Fruit fly (Drosophila melanogaster) whole organism, embryonic: ENCODE results near the gene CG13365.

Experiments used
- Bteb2 ChIP-seq: fragments of 200-800 bp; sonication (Bioruptor generic); optimal IDR thresholded peaks from 2 replicates; lab custom pipeline; 2016; ENCODE audit warnings: missing biosample characterization, missing genetic modification characterization
- CG12155 ChIP-seq: fragments of 200-800 bp; sonication (Bioruptor generic); optimal IDR thresholded peaks from 3 replicates; lab custom pipeline; 2016; ENCODE audit warnings: missing biosample characterization, missing genetic modification characterization
- CG12299 ChIP-seq: fragments of 200-800 bp; sonication (Bioruptor generic); optimal IDR thresholded peaks from 2 replicates; lab custom pipeline; 2018; ENCODE audit warnings: missing biosample characterization, mild to moderate bottlenecking, missing genetic modification characterization
- CG12744 ChIP-seq: fragments of 200-800 bp; sonication (Bioruptor generic); optimal IDR thresholded peaks from 2 replicates; lab custom pipeline; 2016; ENCODE audit warnings: missing biosample characterization, missing genetic modification characterization
- CG1603 ChIP-seq: fragments of 200-800 bp; sonication (Bioruptor generic); optimal IDR thresholded peaks from 2 replicates; lab custom pipeline; 2019; ENCODE audit warnings: missing biosample characterization, mild to moderate bottlenecking, missing genetic modification characterization, moderate library complexity
- CG17361 ChIP-seq: fragments of 200-800 bp; sonication (Bioruptor generic); IDR thresholded peaks from 3 replicates; pipeline ENCODE4 v1.3.6; 2022; ENCODE audit warnings: missing biosample characterization, missing genetic modification characterization
- CG18262 ChIP-seq: fragments of 200-800 bp; optimal IDR thresholded peaks from 3 replicates; lab custom pipeline; 2019; ENCODE audit warnings: missing biosample characterization, mild to moderate bottlenecking, missing genetic modification characterization, moderate library complexity
- CG1832 ChIP-seq: fragments of 200-800 bp; sonication (Bioruptor generic); optimal IDR thresholded peaks from 2 replicates; lab custom pipeline; 2017; ENCODE audit warnings: missing biosample characterization, mild to moderate bottlenecking, missing genetic modification characterization, inconsistent platforms
- CG18599 ChIP-seq: fragments of 200-800 bp; sonication (Bioruptor generic); optimal IDR thresholded peaks from 3 replicates; lab custom pipeline; 2017; ENCODE audit warnings: missing biosample characterization, missing genetic modification characterization, mild to moderate bottlenecking, moderate library complexity, missing genetic modification reagents
- CG2678 ChIP-seq: fragments of 200-800 bp; sonication (Bioruptor generic); optimal IDR thresholded peaks from 3 replicates; lab custom pipeline; 2019; ENCODE audit warnings: missing biosample characterization, mild to moderate bottlenecking, missing genetic modification characterization, moderate library complexity
- CG2712 ChIP-seq: fragments of 200-800 bp; optimal IDR thresholded peaks from 3 replicates; lab custom pipeline; 2019; ENCODE audit warnings: missing biosample characterization, mild to moderate bottlenecking, missing genetic modification characterization, moderate library complexity
- CG31224 ChIP-seq: fragments of 200-800 bp; sonication (Bioruptor generic); IDR thresholded peaks from 2 replicates; pipeline ENCODE4 v1.3.6; 2022; ENCODE audit warnings: missing biosample characterization, missing genetic modification characterization
- CG43689 ChIP-seq: fragments of 200-800 bp; sonication (Bioruptor generic); IDR thresholded peaks from 2 replicates; pipeline ENCODE4 v1.3.6; 2022; ENCODE audit warnings: missing biosample characterization, missing genetic modification characterization
- CG5245 ChIP-seq: fragments of 200-800 bp; sonication (Bioruptor generic); optimal IDR thresholded peaks from 3 replicates; lab custom pipeline; 2016; ENCODE audit warnings: missing biosample characterization, missing genetic modification characterization
- CG6272 ChIP-seq: fragments of 200-800 bp; sonication (Bioruptor generic); IDR thresholded peaks from 2 replicates; pipeline ENCODE4 v1.3.6; 2022; ENCODE audit warnings: missing biosample characterization, missing genetic modification characterization
- CG8290 ChIP-seq, 3 experiments: fragments of 200-800 bp; sonication (Bioruptor generic); optimal IDR thresholded peaks; 2 replicates each; lab custom pipeline; 2016 to 2019; ENCODE audit warnings: missing biosample characterization in 3 of 3, missing genetic modification characterization in 3 of 3, mild to moderate bottlenecking in 2 of 3, moderate library complexity in 1 of 3
- CG8478 ChIP-seq: fragments of >200 bp; optimal IDR thresholded peaks from 2 replicates; lab custom pipeline; 2018
- CG9215 ChIP-seq: fragments of 200-800 bp; sonication (Bioruptor generic); IDR thresholded peaks from 2 replicates; pipeline ENCODE4 v1.3.6; 2022; ENCODE audit warnings: missing biosample characterization, missing genetic modification characterization
- D19A ChIP-seq: fragments of 200-800 bp; optimal IDR thresholded peaks from 3 replicates; lab custom pipeline; 2019; ENCODE audit warnings: missing biosample characterization, mild to moderate bottlenecking, missing genetic modification characterization, moderate library complexity
- Doc2 ChIP-seq: fragments of 200-800 bp; sonication (Bioruptor generic); IDR thresholded peaks from 2 replicates; pipeline ENCODE4 v1.3.6; 2022; ENCODE audit warnings: missing biosample characterization, missing genetic modification characterization
- Doc3 ChIP-seq: fragments of 200-800 bp; sonication (Bioruptor generic); IDR thresholded peaks from 3 replicates; pipeline ENCODE4 v1.3.6; 2022; ENCODE audit warnings: missing biosample characterization, missing genetic modification characterization; ENCODE audit not compliant: partially characterized antibody
- Dp ChIP-seq: fragments of 200-800 bp; sonication (Bioruptor generic); optimal IDR thresholded peaks from 2 replicates; lab custom pipeline; 2018; ENCODE audit warnings: missing biosample characterization, mild to moderate bottlenecking, missing genetic modification characterization, moderate library complexity
- Fer1 ChIP-seq: fragments of 200-800 bp; sonication (Bioruptor generic); optimal IDR thresholded peaks from 2 replicates; lab custom pipeline; 2017; ENCODE audit warnings: missing biosample characterization, mild to moderate bottlenecking, missing genetic modification characterization
- H2.0 ChIP-seq: fragments of 200-800 bp; sonication (Bioruptor generic); IDR thresholded peaks from 2 replicates; pipeline ENCODE4 v1.3.6; 2022; ENCODE audit warnings: missing biosample characterization, missing genetic modification characterization
- HLH3B ChIP-seq: fragments of 200-800 bp; sonication (Bioruptor generic); IDR thresholded peaks from 2 replicates; pipeline ENCODE4 v1.3.6; 2022; ENCODE audit warnings: missing biosample characterization, missing genetic modification characterization
- Max ChIP-seq: fragments of 200-800 bp; sonication (Bioruptor generic); optimal IDR thresholded peaks from 2 replicates; lab custom pipeline; 2016; ENCODE audit warnings: missing biosample characterization, mild to moderate bottlenecking, missing genetic modification characterization
- Med ChIP-seq: fragments of 200-800 bp; sonication (Bioruptor generic); peaks from one replicate; lab custom pipeline; 2016; ENCODE audit warnings: missing biosample characterization, missing genetic modification characterization, mild to moderate bottlenecking, inconsistent platforms, moderate library complexity
- Myb ChIP-seq: fragments of 200-800 bp; sonication (Bioruptor generic); optimal IDR thresholded peaks from 2 replicates; lab custom pipeline; 2016; ENCODE audit warnings: missing biosample characterization, missing genetic modification characterization
- Nf-YB ChIP-seq: fragments of 200-800 bp; sonication (Bioruptor generic); optimal IDR thresholded peaks from 3 replicates; lab custom pipeline; 2019; ENCODE audit warnings: missing biosample characterization, mild to moderate bottlenecking, missing genetic modification characterization, moderate library complexity
- Nf-YC ChIP-seq: fragments of 200-800 bp; optimal IDR thresholded peaks from 3 replicates; lab custom pipeline; 2019; ENCODE audit warnings: missing biosample characterization, mild to moderate bottlenecking, missing genetic modification characterization, moderate library complexity
- Vsx1 ChIP-seq: fragments of 200-800 bp; sonication (Bioruptor generic); optimal IDR thresholded peaks from 2 replicates; lab custom pipeline; 2017; ENCODE audit warnings: missing biosample characterization, mild to moderate bottlenecking, missing genetic modification characterization, missing genetic modification reagents
- cg ChIP-seq: fragments of 200-800 bp; sonication (Bioruptor generic); optimal IDR thresholded peaks from 3 replicates; lab custom pipeline; 2019; ENCODE audit warnings: missing biosample characterization, mild to moderate bottlenecking, missing genetic modification characterization, moderate library complexity
- crp ChIP-seq, 2 experiments: fragments of 200-800 bp; sonication (Bioruptor generic); optimal IDR thresholded peaks; 2 replicates in 1 of 2; 3 replicates in 1 of 2; lab custom pipeline; 2017; ENCODE audit warnings: missing biosample characterization in 2 of 2, missing genetic modification characterization in 2 of 2, mild to moderate bottlenecking in 1 of 2, moderate library complexity in 1 of 2
- disco-r ChIP-seq: fragments of 200-800 bp; sonication (Bioruptor generic); optimal IDR thresholded peaks from 2 replicates; lab custom pipeline; 2016; ENCODE audit warnings: missing biosample characterization, missing genetic modification characterization
- fd64A ChIP-seq: fragments of 200-800 bp; sonication (Bioruptor generic); optimal IDR thresholded peaks from 3 replicates; lab custom pipeline; 2018; ENCODE audit warnings: missing biosample characterization, mild to moderate bottlenecking, missing genetic modification characterization
- ftz-f1 ChIP-seq: fragments of 200-800 bp; sonication (Bioruptor generic); optimal IDR thresholded peaks from 2 replicates; lab custom pipeline; 2016; ENCODE audit warnings: missing biosample characterization, missing genetic modification characterization
- hth ChIP-seq: fragments of >200 bp; optimal IDR thresholded peaks from 2 replicates; lab custom pipeline; 2017; ENCODE audit warnings: inconsistent platforms
- lola ChIP-seq, 3 experiments: fragments of >200 bp in 2 of 3; fragments of 200-800 bp in 1 of 3; sonication (Bioruptor generic) in 1 of 3; optimal IDR thresholded peaks; 2 replicates each; lab custom pipeline; 2017 to 2019; ENCODE audit warnings: missing biosample characterization in 3 of 3, missing genetic modification characterization in 3 of 3, mild to moderate bottlenecking in 1 of 3, moderate library complexity in 1 of 3
- maf-S ChIP-seq: fragments of 200-800 bp; sonication (Bioruptor generic); optimal IDR thresholded peaks from 2 replicates; lab custom pipeline; 2016; ENCODE audit warnings: missing biosample characterization, missing genetic modification characterization
- nerfin-1 ChIP-seq: fragments of 200-800 bp; sonication (Bioruptor generic); optimal IDR thresholded peaks from 3 replicates; lab custom pipeline; 2019; ENCODE audit warnings: missing biosample characterization, mild to moderate bottlenecking, missing genetic modification characterization, moderate library complexity
- nmo ChIP-seq: fragments of 200-800 bp; sonication (Bioruptor generic); optimal IDR thresholded peaks from 2 replicates; lab custom pipeline; 2018; ENCODE audit warnings: missing biosample characterization, mild to moderate bottlenecking, missing genetic modification characterization, moderate library complexity
- onecut ChIP-seq: fragments of 200-800 bp; sonication (Bioruptor generic); IDR thresholded peaks from 2 replicates; pipeline ENCODE4 v1.3.6; 2022; ENCODE audit warnings: missing biosample characterization, missing genetic modification characterization
- pzg ChIP-seq: fragments of 200-800 bp; sonication (Bioruptor generic); optimal IDR thresholded peaks from 3 replicates; lab custom pipeline; 2018; ENCODE audit warnings: missing biosample characterization, mild to moderate bottlenecking, missing genetic modification characterization, moderate library complexity
- scrt ChIP-seq: fragments of 200-800 bp; sonication (Bioruptor generic); optimal IDR thresholded peaks from 2 replicates; lab custom pipeline; 2018; ENCODE audit warnings: missing biosample characterization, mild to moderate bottlenecking, missing genetic modification characterization, moderate library complexity
- sens ChIP-seq: fragments of 200-800 bp; sonication (Bioruptor generic); peaks from one replicate; lab custom pipeline; 2016; ENCODE audit warnings: missing biosample characterization, missing genetic modification characterization
- stwl ChIP-seq: fragments of 200-800 bp; sonication (Bioruptor generic); optimal IDR thresholded peaks from 3 replicates; lab custom pipeline; 2018; ENCODE audit warnings: missing biosample characterization, mild to moderate bottlenecking, missing genetic modification characterization, moderate library complexity
- tap ChIP-seq: fragments of 200-800 bp; optimal IDR thresholded peaks from 3 replicates; lab custom pipeline; 2019; ENCODE audit warnings: missing biosample characterization, mild to moderate bottlenecking, missing genetic modification characterization, moderate library complexity
- tup ChIP-seq: fragments of 200-800 bp; sonication (Bioruptor generic); optimal IDR thresholded peaks from 2 replicates; lab custom pipeline; 2016; ENCODE audit warnings: missing biosample characterization, mild to moderate bottlenecking, missing genetic modification characterization, moderate library complexity
- zfh2 ChIP-seq: fragments of 200-800 bp; sonication (Bioruptor generic); optimal IDR thresholded peaks from 2 replicates; lab custom pipeline; 2016; ENCODE audit warnings: missing biosample characterization, missing genetic modification characterization

CG13365 gene

dm6 chrX:654949-655348, 33.9 kb upstream of the CG13365 start (continued):
- peak; percentile 88 for TF ChIP-seq D19A (tag; lab: Kevin White, UChicago)
- TF ChIP-seq CG2678 (tag; lab: Kevin White, UChicago) = peak; percentile 96
- TF ChIP-seq scrt (GFP tag; lab: Kevin White, UChicago) = peak; percentile 92
- TF ChIP-seq cg (GFP tag; lab: Kevin White, UChicago) = no peak
- peak; percentile 86 for TF ChIP-seq Max (GFP tag; lab: Kevin White, UChicago)

dm6 chrX:654221-654620, 33.2 kb upstream of the CG13365 start:
- TF ChIP-seq CG18262 (no peak), CG2712 (tag; lab: Kevin White, UChicago) (no peak), pzg (peak; percentile 31), Doc3 (GFP tag; lab: Robert Waterston, UW) (no peak), Dp (peak; percentile 25), Vsx1 (no peak), nerfin-1 (peak; percentile 62), Nf-YB (GFP tag; lab: Kevin White, UChicago) (peak; percentile 12), CG6272 (no peak), hth (lab: Kevin White, UChicago) (no peak), nmo (GFP tag; lab: Kevin White, UChicago) (peak; percentile 2), Nf-YC (tag; lab: Kevin White, UChicago) (peak; percentile 69), CG1603 (tag; lab: Kevin White, UChicago) (peak; percentile 14), cg (GFP tag; lab: Kevin White, UChicago) (peak; percentile 14), onecut (peak; percentile 58), stwl (tag; lab: Kevin White, UChicago) (peak; percentile 5), Fer1 (GFP tag; lab: Kevin White, UChicago) (peak; percentile 17), Doc2 (GFP tag; lab: Robert Waterston, UW) (no peak), crp (GFP tag; optimal IDR thresholded peaks at IDR 0.05; lab: Kevin White, UChicago) (peak in 1 of 2 experiments; percentile 75), CG1832 (GFP tag; lab: Kevin White, UChicago) (peak; percentile 78), CG8290 (GFP tag; optimal IDR thresholded peaks at IDR 0.05; lab: Kevin White, UChicago) (no peak), CG8290 (tag; optimal IDR thresholded peaks at IDR 0.05; lab: Kevin White, UChicago) (peak in 1 of 2 experiments; percentile 2), lola (GFP tag; optimal IDR thresholded peaks at IDR 0.05; lab: Kevin White, UChicago) (no peak), CG9215 (GFP tag; lab: Robert Waterston, UW) (peak; percentile 52), Myb (GFP tag; lab: Kevin White, UChicago) (no peak), disco-r (GFP tag; lab: Kevin White, UChicago) (no peak), H2.0 (GFP tag; lab: Robert Waterston, UW) (no peak), CG8478 (peak; percentile 82), Med (GFP tag; lab: Kevin White, UChicago) (peak; percentile 64), CG31224 (no peak)

- TF ChIP-seq Bteb2 (no peak), CG12155 (GFP tag; lab: Kevin White, UChicago) (no peak), tup (GFP tag; lab: Kevin White, UChicago) (no peak), tap (no peak), CG12744 (GFP tag; lab: Kevin White, UChicago) (no peak), CG12299 (tag; lab: Kevin White, UChicago) (no peak), sens (GFP tag; lab: Kevin White, UChicago) (no peak), CG43689 (GFP tag; lab: Robert Waterston, UW) (no peak), zfh2 (GFP tag; lab: Kevin White, UChicago) (no peak), CG17361 (GFP tag; lab: Robert Waterston, UW) (peak; percentile 59; the same call in 1 of the 3 replicates), maf-S (GFP tag; lab: Kevin White, UChicago) (no peak), CG5245 (GFP tag; lab: Kevin White, UChicago) (no peak), fd64A (GFP tag; lab: Kevin White, UChicago) (no peak), HLH3B (GFP tag; lab: Robert Waterston, UW) (no peak), CG18599 (GFP tag; lab: Kevin White, UChicago) (no peak), ftz-f1 (GFP tag; lab: Kevin White, UChicago) (no peak)
Observed at dm6 chrX:647056-647627, 26.1 kb upstream of the CG13365 start, which contains the start of gene Roc1a. TSS of gene Roc1a (plus strand) at chrX:647304.
